Fruit fly (Drosophila melanogaster) whole organism, embryonic: ENCODE data around the gene CG32099.

Experiments
- CG11085 ChIP-seq: fragments of 200-800 bp; sonication (Bioruptor generic); IDR thresholded peaks from 2 replicates; pipeline ENCODE4 v1.3.6; 2022; ENCODE audit warnings: missing biosample characterization, missing genetic modification characterization
- CG2889 ChIP-seq: fragments of 200-800 bp; sonication (Bioruptor generic); IDR thresholded peaks from 3 replicates; pipeline ENCODE4 v1.3.6; 2022; ENCODE audit warnings: missing biosample characterization, missing genetic modification characterization
- Mes4 ChIP-seq: fragments of 200-800 bp; sonication (Bioruptor generic); optimal IDR thresholded peaks from 2 replicates; lab custom pipeline; 2016; ENCODE audit warnings: missing biosample characterization, missing genetic modification characterization
- NfI ChIP-seq: fragments of 200-800 bp; sonication (Bioruptor generic); optimal IDR thresholded peaks from 3 replicates; lab custom pipeline; 2018; ENCODE audit warnings: missing biosample characterization, mild to moderate bottlenecking, missing genetic modification characterization, moderate library complexity

- no peak for TF ChIP-seq CG2889 (GFP tag; lab: Robert Waterston, UW)
- TF ChIP-seq NfI = no peak
- no peak for TF ChIP-seq Mes4 (GFP tag; lab: Kevin White, UChicago)
- no peak for TF ChIP-seq CG11085
These were observed 36.3 kb downstream of the CG32099 start for dm6 chr3L:12185336-12185735.
